Worm (Caenorhabditis elegans): Measurements from ENCODE around the gene gtsf-1.
"Not testable (repeated sequence)": the region's sequence is repeated elsewhere in the genome, so short reads cannot be mapped to it uniquely, and the experiment has no call there.

The gtsf-1 gene

DNA sequence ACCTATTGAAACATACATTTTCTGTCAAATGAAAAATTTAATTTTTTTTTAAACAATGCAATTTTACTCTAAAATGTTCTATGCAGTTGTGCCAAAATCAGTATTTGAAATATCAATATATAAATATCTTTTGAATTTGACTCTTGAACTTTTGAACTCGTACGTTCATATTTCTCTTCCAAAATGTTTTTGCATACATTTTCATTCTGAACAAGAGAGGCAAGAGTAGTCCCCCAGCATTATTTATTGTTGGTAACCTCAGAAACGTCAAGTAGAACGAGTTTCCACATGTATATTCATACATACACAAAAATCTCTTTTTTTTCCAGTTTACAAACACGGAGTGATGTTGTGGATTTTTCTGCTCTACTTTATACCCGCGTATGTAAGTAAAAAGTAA lies 34.3 kb upstream of the gtsf-1 start, which contains the start of gene clec-194:
clec-194 (plus strand) TSS at position 301 of the 400 bp plus-strand sequence.
- TF ChIP-seq ceh-39 (tag; optimal IDR thresholded peaks at IDR 0.05) = no peak
- no peak for TF ChIP-seq pha-4 (tag; optimal IDR thresholded peaks at IDR 0.05)
- TF ChIP-seq nhr-2 (tag; optimal IDR thresholded peaks at IDR 0.05) = no peak

ce11 chrIV:16842873-16843272 lies 22.8 kb upstream of the gtsf-1 start, which contains the start of gene Y116A8A.150:
Gene Y116A8A.150 (minus strand): TSS chrIV:16842973.
- not testable (repeated sequence) for TF ChIP-seq nhr-237, nhr-12, lsy-2 (tag; optimal IDR thresholded peaks at IDR 0.05)

DNA sequence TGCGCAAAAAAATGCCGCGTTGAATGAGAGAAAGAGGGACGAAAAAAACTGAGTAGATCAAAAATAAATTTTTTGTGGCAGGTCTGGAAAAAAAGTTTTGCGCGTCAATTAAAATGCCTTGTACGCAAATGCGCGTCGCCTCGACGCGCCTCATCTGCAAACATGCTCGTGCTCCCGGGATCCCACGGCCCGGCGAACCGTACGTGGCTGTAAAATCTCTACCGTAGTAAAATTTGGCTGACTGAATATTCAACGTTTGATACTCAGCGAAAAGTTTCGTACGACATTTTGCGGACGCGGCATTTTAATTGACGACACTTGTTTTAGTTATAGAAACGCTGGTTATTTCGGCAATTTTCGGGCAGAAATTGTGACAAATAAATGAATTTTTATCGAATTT lies 20.3 kb upstream of the gtsf-1 start:
- TF ChIP-seq lsy-2 (tag; optimal IDR thresholded peaks at IDR 0.05) = peak; percentile 75

DNA sequence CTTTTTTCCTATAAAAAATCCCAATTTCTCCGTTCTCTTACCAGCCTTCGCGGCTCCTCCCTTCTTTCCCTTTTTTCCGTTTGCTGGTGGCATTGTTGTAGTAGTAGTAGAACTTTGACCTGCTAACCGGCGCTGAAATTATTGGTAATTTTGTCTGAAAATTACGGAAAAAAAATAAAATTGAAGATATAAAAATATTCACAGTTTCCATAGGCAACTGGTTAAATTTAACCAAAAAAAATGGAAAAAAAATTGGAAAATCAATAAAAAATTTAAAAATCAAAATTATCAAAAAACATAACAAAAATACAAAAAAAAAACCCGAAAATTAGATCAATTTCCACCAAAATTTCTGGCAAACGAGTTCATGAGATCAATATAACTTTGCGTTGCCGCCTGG lies 10.8 kb upstream of the gtsf-1 start, which contains the start of gene map-2:
map-2 (minus strand) TSS at position 101 of the 400 bp plus-strand sequence.
- no peak for TF ChIP-seq nhr-76 (tag; optimal IDR thresholded peaks at IDR 0.05)
- TF ChIP-seq cnd-1 (tag; optimal IDR thresholded peaks at IDR 0.05) = no peak
- no peak for TF ChIP-seq tbx-8 (GFP tag; optimal IDR thresholded peaks at IDR 0.05)
- TF ChIP-seq elt-1 (tag; optimal IDR thresholded peaks at IDR 0.05; ENCODE audit: borderline replicate concordance, insufficient read depth) = no peak
- no peak for TF ChIP-seq nhr-237 (tag; optimal IDR thresholded peaks at IDR 0.05)
- TF ChIP-seq M03D4.4 (tag; optimal IDR thresholded peaks at IDR 0.05) = no peak
- no peak for TF ChIP-seq sem-2 (GFP tag; optimal IDR thresholded peaks at IDR 0.05)
- TF ChIP-seq nhr-28 (tag; optimal IDR thresholded peaks at IDR 0.05) = no peak

- TF ChIP-seq elt-3 (tag; optimal IDR thresholded peaks at IDR 0.05) (no peak), sptf-1 (tag; optimal IDR thresholded peaks at IDR 0.05) (no peak), ham-2 (GFP tag; optimal IDR thresholded peaks at IDR 0.05) (no peak), lin-13 (tag; optimal IDR thresholded peaks at IDR 0.05) (no peak), nhr-76 (tag; optimal IDR thresholded peaks at IDR 0.05) (no peak), M03D4.4 (tag; optimal IDR thresholded peaks at IDR 0.05) (no peak), hlh-1 (tag; optimal IDR thresholded peaks at IDR 0.05) (no peak), ceh-83 (GFP tag; optimal IDR thresholded peaks at IDR 0.05) (no peak), tbx-8 (GFP tag; optimal IDR thresholded peaks at IDR 0.05) (no peak), snpc-4 (tag; optimal IDR thresholded peaks at IDR 0.05) (no peak), zip-8 (tag; optimal IDR thresholded peaks at IDR 0.05) (no peak), unc-62 (GFP tag; optimal IDR thresholded peaks at IDR 0.05) (no peak), ztf-11 (tag; optimal IDR thresholded peaks at IDR 0.05) (no peak), mep-1 (tag; optimal IDR thresholded peaks at IDR 0.05) (no peak), cnd-1 (tag; optimal IDR thresholded peaks at IDR 0.05) (no peak), mls-2 (tag; optimal IDR thresholded peaks at IDR 0.05) (no peak)
Observed at ce11 chrIV:16860702-16861101, 4.9 kb upstream of the gtsf-1 start.

- TF ChIP-seq mls-2 (tag; optimal IDR thresholded peaks at IDR 0.05) = peak; percentile 76
- no peak for TF ChIP-seq nhr-12 (tag; optimal IDR thresholded peaks at IDR 0.05)
- no peak for TF ChIP-seq lin-32 (GFP tag; optimal IDR thresholded peaks at IDR 0.05)
- peak; percentile 76 for TF ChIP-seq ceh-43 (GFP tag; optimal IDR thresholded peaks at IDR 0.05)
- TF ChIP-seq unc-39 (tag; optimal IDR thresholded peaks at IDR 0.05) = no peak
- peak; percentile 63 for TF ChIP-seq ces-1 (GFP tag; optimal IDR thresholded peaks at IDR 0.05)
- no peak for TF ChIP-seq pha-4 (tag; optimal IDR thresholded peaks at IDR 0.05)
- TF ChIP-seq bed-3 (GFP tag; optimal IDR thresholded peaks at IDR 0.05) = peak; percentile 41
- TF ChIP-seq snpc-4 (tag; optimal IDR thresholded peaks at IDR 0.05) = no peak
- peak; percentile 24 for TF ChIP-seq sem-2 (GFP tag; optimal IDR thresholded peaks at IDR 0.05)
- TF ChIP-seq lin-13 (tag; optimal IDR thresholded peaks at IDR 0.05) = peak; percentile 10
- TF ChIP-seq ztf-11 (tag; optimal IDR thresholded peaks at IDR 0.05) = no peak
- no peak for TF ChIP-seq ceh-39 (tag; optimal IDR thresholded peaks at IDR 0.05)
- peak; percentile 78 for TF ChIP-seq M03D4.4 (tag; optimal IDR thresholded peaks at IDR 0.05)
- TF ChIP-seq mab-5 (tag; optimal IDR thresholded peaks at IDR 0.05) = peak; percentile 54
- no peak for TF ChIP-seq nhr-2 (tag; optimal IDR thresholded peaks at IDR 0.05)
- peak; percentile 66 for TF ChIP-seq lsy-2 (tag; optimal IDR thresholded peaks at IDR 0.05)
- no peak for TF ChIP-seq nhr-76 (tag; optimal IDR thresholded peaks at IDR 0.05)
- peak; percentile 40 for TF ChIP-seq unc-120 (tag; optimal IDR thresholded peaks at IDR 0.05; ENCODE audit: poor library complexity, severe bottlenecking)
- TF ChIP-seq hlh-1 (tag; optimal IDR thresholded peaks at IDR 0.05) = no peak
- TF ChIP-seq elt-1 (tag; optimal IDR thresholded peaks at IDR 0.05; ENCODE audit: borderline replicate concordance, insufficient read depth) = no peak
- peak; percentile 7 for TF ChIP-seq drap-1 (GFP tag; optimal IDR thresholded peaks at IDR 0.05)
- TF ChIP-seq zip-8 (tag; optimal IDR thresholded peaks at IDR 0.05) = no peak
- TF ChIP-seq blmp-1 (tag; optimal IDR thresholded peaks at IDR 0.05) = no peak
- peak; percentile 86 for TF ChIP-seq mep-1 (tag; optimal IDR thresholded peaks at IDR 0.05)
- peak; percentile 80 for TF ChIP-seq sptf-1 (tag; optimal IDR thresholded peaks at IDR 0.05)
- TF ChIP-seq flh-1 (GFP tag; optimal IDR thresholded peaks at IDR 0.05) = no peak
- TF ChIP-seq nhr-28 (tag; optimal IDR thresholded peaks at IDR 0.05) = no peak
Observed at ce11 chrIV:16863431-16863895, 2.2 kb upstream of the gtsf-1 start, which contains the start of the genes mel-46 and lsy-13. Gene mel-46 (minus strand): TSS chrIV:16863481. Gene lsy-13 (plus strand): TSS chrIV:16863870.
